Worm (Caenorhabditis elegans) whole organism, mixed stage, embryonic: ENCODE data around the gene srt-50.
A peak's percentile ranks its signal among the peaks of the same experiment; 100 is the strongest.

Source experiments
- M03D4.4 ChIP-seq: sonication (generic microtip); optimal IDR thresholded peaks from 2 replicates; lab custom pipeline; 2017; ENCODE audit warnings: mild to moderate bottlenecking, missing genetic modification characterization, missing compliant biosample characterization
- blmp-1 ChIP-seq: fragments of 150-350 bp; optimal IDR thresholded peaks from 2 replicates; lab custom pipeline; 2014; ENCODE audit warnings: missing biosample characterization, missing genetic modification characterization
- ceh-39 ChIP-seq: fragments of 150-350 bp; optimal IDR thresholded peaks from 2 replicates; lab custom pipeline; 2014; ENCODE audit warnings: missing biosample characterization, missing genetic modification characterization
- ceh-83 ChIP-seq: fragments of 200-800 bp; sonication (Bioruptor generic); optimal IDR thresholded peaks from 2 replicates; lab custom pipeline; 2018; ENCODE audit warnings: mild to moderate bottlenecking, missing genetic modification characterization, missing compliant biosample characterization
- ces-1 ChIP-seq: fragments of 150-350 bp; optimal IDR thresholded peaks from 2 replicates; lab custom pipeline; 2014; ENCODE audit warnings: missing biosample characterization, missing genetic modification reagents, missing genetic modification characterization
- cnd-1 ChIP-seq: fragments of 200-800 bp; sonication (Bioruptor generic); optimal IDR thresholded peaks from 2 replicates; lab custom pipeline; 2018; ENCODE audit warnings: mild to moderate bottlenecking, missing genetic modification characterization, missing compliant biosample characterization
- drap-1 ChIP-seq: fragments of 200-800 bp; sonication (Bioruptor generic); optimal IDR thresholded peaks from 3 replicates; lab custom pipeline; 2018; ENCODE audit warnings: mild to moderate bottlenecking, missing genetic modification characterization, missing compliant biosample characterization
- elt-1 ChIP-seq: sonication (generic microtip); optimal IDR thresholded peaks from 2 replicates; lab custom pipeline; 2017; ENCODE audit warnings: missing genetic modification characterization, mild to moderate bottlenecking, missing compliant biosample characterization, antibody characterized with exemption, moderate library complexity, borderline replicate concordance; ENCODE audit not compliant: insufficient read depth
- elt-3 ChIP-seq: fragments of 150-350 bp; optimal IDR thresholded peaks from 2 replicates; lab custom pipeline; 2014; ENCODE audit warnings: missing biosample characterization, missing genetic modification characterization
- flh-1 ChIP-seq: fragments of 200-800 bp; sonication (Bioruptor generic); optimal IDR thresholded peaks from 2 replicates; lab custom pipeline; 2018; ENCODE audit warnings: mild to moderate bottlenecking, missing genetic modification characterization, moderate library complexity, missing compliant biosample characterization
- ham-2 ChIP-seq: fragments of 200-800 bp; sonication (Bioruptor generic); optimal IDR thresholded peaks from 2 replicates; lab custom pipeline; 2018; ENCODE audit warnings: mild to moderate bottlenecking, missing genetic modification characterization, missing compliant biosample characterization
- hlh-1 ChIP-seq: fragments of 150-350 bp; optimal IDR thresholded peaks from 2 replicates; lab custom pipeline; 2014; ENCODE audit warnings: missing biosample characterization, missing genetic modification reagents, missing genetic modification characterization
- lin-13 ChIP-seq: fragments of 150-350 bp; optimal IDR thresholded peaks from 2 replicates; lab custom pipeline; 2014; ENCODE audit warnings: missing biosample characterization, missing genetic modification characterization
- lin-32 ChIP-seq: fragments of 200-800 bp; sonication (Bioruptor generic); optimal IDR thresholded peaks from 2 replicates; lab custom pipeline; 2018; ENCODE audit warnings: mild to moderate bottlenecking, missing genetic modification characterization, missing compliant biosample characterization
- lsy-2 ChIP-seq: fragments of 150-350 bp; optimal IDR thresholded peaks from 2 replicates; lab custom pipeline; 2014; ENCODE audit warnings: missing biosample characterization, missing genetic modification characterization
- mab-5 ChIP-seq: fragments of 150-350 bp; optimal IDR thresholded peaks from 2 replicates; lab custom pipeline; 2014; ENCODE audit warnings: missing biosample characterization, missing genetic modification characterization
- mep-1 ChIP-seq: fragments of 150-350 bp; optimal IDR thresholded peaks from 2 replicates; lab custom pipeline; 2017; ENCODE audit warnings: missing biosample characterization, missing genetic modification reagents, missing genetic modification characterization, inconsistent platforms
- nhr-12 ChIP-seq: fragments of 150-350 bp; optimal IDR thresholded peaks from 2 replicates; lab custom pipeline; 2014; ENCODE audit warnings: missing biosample characterization, missing genetic modification characterization
- nhr-2 ChIP-seq: fragments of 150-350 bp; optimal IDR thresholded peaks from 2 replicates; lab custom pipeline; 2014; ENCODE audit warnings: missing biosample characterization, missing genetic modification characterization
- nhr-237 ChIP-seq: fragments of 150-350 bp; optimal IDR thresholded peaks from 2 replicates; lab custom pipeline; 2014; ENCODE audit warnings: missing biosample characterization, missing genetic modification characterization
- nhr-28 ChIP-seq: fragments of 150-350 bp; optimal IDR thresholded peaks from 2 replicates; lab custom pipeline; 2014; ENCODE audit warnings: missing biosample characterization, missing genetic modification characterization
- nhr-76 ChIP-seq: sonication (generic microtip); optimal IDR thresholded peaks from 2 replicates; lab custom pipeline; 2017; ENCODE audit warnings: missing biosample characterization, missing genetic modification characterization
- pha-4 ChIP-seq: fragments of 150-350 bp; optimal IDR thresholded peaks from 2 replicates; lab custom pipeline; 2018; ENCODE audit warnings: missing biosample characterization, missing genetic modification reagents, missing genetic modification characterization
- sem-2 ChIP-seq: fragments of 200-800 bp; sonication (Bioruptor generic); optimal IDR thresholded peaks from 2 replicates; lab custom pipeline; 2018; ENCODE audit warnings: mild to moderate bottlenecking, missing genetic modification characterization, missing compliant biosample characterization
- snpc-4 ChIP-seq: fragments of 150-350 bp; optimal IDR thresholded peaks from 2 replicates; lab custom pipeline; 2014; ENCODE audit warnings: missing biosample characterization, missing genetic modification characterization
- sptf-1 ChIP-seq: sonication (generic microtip); optimal IDR thresholded peaks from 2 replicates; lab custom pipeline; 2017; ENCODE audit warnings: mild to moderate bottlenecking, missing genetic modification characterization, moderate library complexity, missing compliant biosample characterization
- unc-120 ChIP-seq: sonication (generic microtip); optimal IDR thresholded peaks from 2 replicates; lab custom pipeline; 2017; ENCODE audit warnings: missing genetic modification characterization, missing compliant biosample characterization; ENCODE audit not compliant: poor library complexity, severe bottlenecking
- unc-39 ChIP-seq: fragments of 150-350 bp; optimal IDR thresholded peaks from 2 replicates; lab custom pipeline; 2014; ENCODE audit warnings: missing biosample characterization, missing genetic modification characterization
- unc-62 ChIP-seq: fragments of 150-350 bp; optimal IDR thresholded peaks from 2 replicates; lab custom pipeline; 2014; ENCODE audit warnings: missing biosample characterization, missing genetic modification reagents, missing genetic modification characterization
- zip-8 ChIP-seq: fragments of 150-350 bp; optimal IDR thresholded peaks from 2 replicates; lab custom pipeline; 2014; ENCODE audit warnings: missing biosample characterization, missing genetic modification characterization
- ztf-11 ChIP-seq: fragments of 150-350 bp; optimal IDR thresholded peaks from 2 replicates; lab custom pipeline; 2014; ENCODE audit warnings: missing biosample characterization, missing genetic modification characterization

Gene srt-50

DNA sequence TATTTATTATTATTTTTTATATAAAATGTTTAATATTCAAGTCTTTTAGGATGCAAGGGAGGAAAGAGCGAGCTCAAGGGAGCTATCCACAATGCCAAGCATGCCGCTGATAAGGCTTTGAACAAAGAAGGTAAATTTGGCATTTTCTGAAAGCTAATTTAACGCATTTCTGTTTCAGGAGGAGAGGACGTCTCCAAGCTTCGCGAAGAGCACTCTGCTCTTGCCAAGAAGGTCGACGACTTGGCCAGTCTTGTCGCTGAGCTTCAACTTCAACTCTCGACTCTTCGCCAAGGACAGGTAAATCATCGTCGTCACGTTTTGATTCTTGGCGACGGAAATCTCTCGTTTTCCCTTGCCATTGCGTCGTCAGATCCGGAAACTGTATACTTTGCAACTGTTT is 37.0 kb upstream of the srt-50 start:
- TF ChIP-seq ham-2 (GFP tag; lab: Kevin White, UChicago) (no peak), nhr-76 (tag; lab: Kevin White, UChicago) (no peak), snpc-4 (tag; lab: Kevin White, UChicago) (no peak), unc-62 (GFP tag; lab: Kevin White, UChicago) (no peak), elt-3 (no peak), nhr-237 (tag; lab: Kevin White, UChicago) (no peak), mab-5 (tag; lab: Kevin White, UChicago) (no peak), sptf-1 (tag; lab: Kevin White, UChicago) (no peak), ztf-11 (tag; lab: Kevin White, UChicago) (no peak), lin-32 (GFP tag; lab: Kevin White, UChicago) (no peak), lsy-2 (tag; lab: Kevin White, UChicago) (no peak), sem-2 (GFP tag; lab: Kevin White, UChicago) (no peak), blmp-1 (no peak), unc-39 (no peak), pha-4 (tag; lab: Kevin White, UChicago) (no peak), nhr-28 (tag; lab: Kevin White, UChicago) (no peak), mep-1 (no peak), unc-120 (no peak)

DNA sequence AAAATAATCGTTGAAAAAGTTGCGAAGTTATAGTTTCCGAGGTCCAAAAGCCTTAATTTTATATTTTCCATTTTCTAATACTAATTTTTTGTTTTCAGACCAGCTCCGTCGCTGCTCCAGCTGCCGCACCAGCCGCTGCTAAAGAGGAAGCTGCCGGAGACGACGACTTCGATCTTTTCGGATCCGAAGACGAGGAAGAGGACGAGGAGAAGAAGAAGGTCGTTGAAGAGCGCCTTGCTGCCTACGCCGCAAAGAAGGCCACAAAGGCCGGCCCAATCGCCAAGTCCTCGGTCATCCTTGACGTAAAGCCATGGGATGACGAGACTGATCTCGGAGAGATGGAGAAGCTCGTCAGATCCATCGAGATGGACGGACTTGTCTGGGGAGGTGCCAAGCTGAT is 35.7 kb upstream of the srt-50 start:
- TF ChIP-seq mep-1 (no peak), nhr-2 (tag; lab: Kevin White, UChicago) (no peak), lin-13 (no peak), ceh-83 (no peak), elt-1 (tag; lab: Kevin White, UChicago) (no peak), zip-8 (tag; lab: Kevin White, UChicago) (no peak), ham-2 (GFP tag; lab: Kevin White, UChicago) (no peak), mab-5 (tag; lab: Kevin White, UChicago) (no peak), drap-1 (no peak), ces-1 (GFP tag; lab: Kevin White, UChicago) (no peak), unc-120 (no peak)
- TF ChIP-seq, all 35 proteins: peak for 0

DNA sequence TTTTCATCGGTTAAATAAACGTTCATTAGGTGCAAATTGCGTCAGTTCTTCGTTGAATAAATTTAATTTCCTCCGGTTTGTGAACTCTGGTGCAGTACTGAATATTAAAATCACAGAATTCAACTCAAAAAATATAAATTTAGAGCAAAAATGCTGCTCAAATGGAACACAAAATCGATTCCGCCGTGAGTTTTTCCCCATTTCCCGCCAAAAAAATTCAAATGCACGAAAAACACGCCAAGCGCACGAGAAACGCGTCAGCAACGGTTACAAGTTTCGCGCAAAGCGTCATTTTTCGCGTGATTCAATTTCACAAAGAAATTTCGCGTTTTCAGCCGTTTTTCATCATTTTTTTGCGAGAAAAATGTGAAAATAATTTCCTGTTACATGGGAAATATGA is 35.0 kb upstream of the srt-50 start, which contains the start of gene hrpu-1:
Gene hrpu-1, plus strand, starts transcription at position 140 of the 400 bp plus-strand sequence.
- TF ChIP-seq ces-1 (GFP tag; lab: Kevin White, UChicago) (peak; percentile 86), lin-13 (peak; percentile 88), pha-4 (tag; lab: Kevin White, UChicago) (peak; percentile 77), snpc-4 (tag; lab: Kevin White, UChicago) (no peak), lsy-2 (tag; lab: Kevin White, UChicago) (peak; percentile 69), M03D4.4 (tag; lab: Kevin White, UChicago) (peak; percentile 31), nhr-12 (no peak), cnd-1 (tag; lab: Kevin White, UChicago) (no peak), hlh-1 (no peak), nhr-237 (tag; lab: Kevin White, UChicago) (peak; percentile 63), drap-1 (no peak), ceh-39 (tag; lab: Kevin White, UChicago) (peak; percentile 87), mep-1 (peak; percentile 62), flh-1 (no peak), sptf-1 (tag; lab: Kevin White, UChicago) (peak; percentile 22), mab-5 (tag; lab: Kevin White, UChicago) (peak; percentile 41)
- TF ChIP-seq, all 35 proteins: peak for 10

DNA sequence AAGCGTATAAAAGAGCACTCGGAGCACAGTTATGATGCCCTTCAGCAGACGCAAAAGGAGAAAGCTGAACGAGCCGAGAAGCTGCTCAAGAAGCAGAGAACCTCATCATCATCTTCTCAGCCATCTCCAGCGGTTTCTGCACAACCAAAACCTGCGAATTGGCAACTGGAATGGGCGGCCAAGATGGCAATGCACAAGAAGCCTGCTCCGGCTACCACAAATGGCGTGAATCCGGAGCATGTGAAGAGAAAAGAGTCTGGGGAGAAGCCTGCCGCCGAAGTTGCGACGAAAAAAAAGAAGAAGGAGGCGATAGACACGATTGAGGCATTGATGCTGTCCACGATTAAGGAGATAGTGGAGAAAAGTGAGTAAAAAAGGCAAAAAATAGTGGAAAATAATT is 33.4 kb upstream of the srt-50 start:
- TF ChIP-seq unc-62 (GFP tag; lab: Kevin White, UChicago) (no peak), cnd-1 (tag; lab: Kevin White, UChicago) (no peak), drap-1 (no peak), lin-13 (no peak)

DNA sequence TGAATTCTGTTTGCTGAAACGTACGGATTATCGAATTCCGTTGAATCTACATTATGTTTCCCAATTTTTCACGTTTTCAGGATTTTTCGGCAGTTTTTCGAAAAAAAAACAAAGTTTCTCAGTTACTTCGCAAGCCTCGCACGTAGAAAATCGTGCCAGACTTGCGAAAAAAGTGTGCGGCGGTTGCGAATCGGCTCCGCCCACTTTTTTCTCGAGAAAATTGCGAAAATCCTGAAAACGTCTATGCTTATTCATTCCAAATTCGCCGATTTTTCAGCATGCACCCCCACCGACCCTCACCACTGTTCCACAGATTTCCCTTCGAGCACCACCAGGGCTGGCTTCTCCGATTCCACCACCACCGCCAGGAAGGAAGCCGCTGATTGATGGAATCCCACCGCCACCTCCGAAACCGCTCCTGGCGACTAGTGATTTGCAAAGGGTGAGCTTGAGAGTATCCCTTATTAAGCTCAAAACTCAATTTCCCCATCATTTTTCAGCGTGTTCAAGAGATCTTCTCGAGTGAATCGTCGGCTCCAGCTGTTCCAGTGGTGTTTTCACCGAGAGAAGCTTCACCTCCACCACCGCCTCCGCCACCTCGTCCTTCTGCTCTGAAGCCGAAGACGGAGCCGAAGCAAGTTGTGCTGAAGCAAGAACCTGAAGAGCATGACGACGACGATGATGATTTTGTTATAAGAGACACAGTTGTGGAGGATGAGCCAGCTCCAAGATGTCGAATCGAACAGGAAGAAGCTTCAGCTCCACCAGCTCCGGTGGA is 32.1 kb upstream of the srt-50 start:
- TF ChIP-seq unc-39 (no peak), M03D4.4 (tag; lab: Kevin White, UChicago) (no peak), elt-1 (tag; lab: Kevin White, UChicago) (no peak)
